Worm (Caenorhabditis elegans) whole organism, L2 larva: ENCODE measurements around the gene rpl-37.

Experiments used
- C34F6.9 ChIP-seq: fragments of 150-350 bp; optimal IDR thresholded peaks from 2 replicates; lab custom pipeline; 2014; ENCODE audit warnings: missing biosample characterization, missing genetic modification characterization
- F13H6.1 ChIP-seq: sonication (generic microtip); optimal IDR thresholded peaks from 2 replicates; lab custom pipeline; 2016; ENCODE audit warnings: missing genetic modification characterization, missing compliant biosample characterization
- R02D3.7 ChIP-seq: fragments of 150-350 bp; optimal IDR thresholded peaks from 2 replicates; lab custom pipeline; 2014; ENCODE audit warnings: missing biosample characterization, missing genetic modification characterization
- ZK546.5 ChIP-seq: sonication (generic microtip); optimal IDR thresholded peaks from 2 replicates; lab custom pipeline; 2017; ENCODE audit warnings: missing biosample characterization, missing genetic modification characterization
- alr-1 ChIP-seq: fragments of 150-350 bp; optimal IDR thresholded peaks from 2 replicates; lab custom pipeline; 2014; ENCODE audit warnings: missing biosample characterization, missing genetic modification characterization
- aly-2 ChIP-seq: fragments of 150-350 bp; optimal IDR thresholded peaks from 2 replicates; lab custom pipeline; 2014; ENCODE audit warnings: missing biosample characterization, missing genetic modification characterization
- ama-1 ChIP-seq: fragments of 150-350 bp; optimal IDR thresholded peaks from 2 replicates; lab custom pipeline; 2018; ENCODE audit warnings: inconsistent platforms
- ceh-82 ChIP-seq: fragments of 150-350 bp; optimal IDR thresholded peaks from 2 replicates; lab custom pipeline; 2014; ENCODE audit warnings: missing biosample characterization, missing genetic modification characterization
- crh-2 ChIP-seq: sonication (generic microtip); optimal IDR thresholded peaks from 2 replicates; lab custom pipeline; 2017; ENCODE audit warnings: missing biosample characterization, missing genetic modification characterization
- egl-27 ChIP-seq: sonication (generic microtip); optimal IDR thresholded peaks from 3 replicates; lab custom pipeline; 2017; ENCODE audit warnings: missing biosample characterization, missing genetic modification reagents, missing genetic modification characterization
- elt-3 ChIP-seq: sonication (generic microtip); optimal IDR thresholded peaks from 2 replicates; lab custom pipeline; 2017; ENCODE audit warnings: missing biosample characterization, missing genetic modification characterization
- fos-1 ChIP-seq: fragments of 150-350 bp; optimal IDR thresholded peaks from 2 replicates; lab custom pipeline; 2014; ENCODE audit warnings: missing biosample characterization, missing genetic modification characterization
- gmeb-1 ChIP-seq: fragments of 150-350 bp; optimal IDR thresholded peaks from 2 replicates; lab custom pipeline; 2014; ENCODE audit warnings: missing biosample characterization, missing genetic modification characterization
- lin-11 ChIP-seq: fragments of 150-350 bp; sonication (generic microtip); optimal IDR thresholded peaks from 2 replicates; lab custom pipeline; 2014; ENCODE audit warnings: missing biosample characterization, missing genetic modification characterization, inconsistent platforms, mixed read lengths
- lin-39 ChIP-seq: fragments of 150-350 bp; optimal IDR thresholded peaks from 2 replicates; lab custom pipeline; 2014; ENCODE audit warnings: missing biosample characterization, missing genetic modification reagents, missing genetic modification characterization
- lsy-2 ChIP-seq, 2 experiments: fragments of 150-350 bp in 1 of 2; sonication (generic microtip) in 1 of 2; optimal IDR thresholded peaks; 2 replicates each; lab custom pipeline; 2014 to 2017; ENCODE audit warnings: missing biosample characterization in 2 of 2, missing genetic modification characterization in 2 of 2
- mdl-1 ChIP-seq, 2 experiments: fragments of 150-350 bp in 1 of 2; sonication (generic microtip) in 1 of 2; optimal IDR thresholded peaks; 2 replicates each; lab custom pipeline; 2017; ENCODE audit warnings: missing biosample characterization in 2 of 2, missing genetic modification characterization in 2 of 2
- nhr-10 ChIP-seq: sonication (generic microtip); optimal IDR thresholded peaks from 2 replicates; lab custom pipeline; 2017; ENCODE audit warnings: missing biosample characterization, missing genetic modification characterization
- nhr-11 ChIP-seq: fragments of 150-350 bp; optimal IDR thresholded peaks from 2 replicates; lab custom pipeline; 2014; ENCODE audit warnings: missing biosample characterization, missing genetic modification characterization
- nhr-129 ChIP-seq: fragments of 150-350 bp; optimal IDR thresholded peaks from 2 replicates; lab custom pipeline; 2014; ENCODE audit warnings: missing biosample characterization, missing genetic modification characterization
- nhr-21 ChIP-seq: fragments of 150-350 bp; optimal IDR thresholded peaks from 2 replicates; lab custom pipeline; 2014; ENCODE audit warnings: missing biosample characterization, missing genetic modification characterization
- nhr-23 ChIP-seq: fragments of 150-350 bp; optimal IDR thresholded peaks from 2 replicates; lab custom pipeline; 2014; ENCODE audit warnings: missing biosample characterization, missing genetic modification reagents, missing genetic modification characterization
- nhr-237 ChIP-seq: fragments of 150-350 bp; optimal IDR thresholded peaks from 2 replicates; lab custom pipeline; 2014; ENCODE audit warnings: missing biosample characterization, missing genetic modification characterization
- nhr-25 ChIP-seq: fragments of 150-350 bp; sonication (generic microtip); optimal IDR thresholded peaks from 3 replicates; lab custom pipeline; 2014; ENCODE audit warnings: missing biosample characterization, missing genetic modification characterization
- nhr-6 ChIP-seq: fragments of 150-350 bp; optimal IDR thresholded peaks from 2 replicates; lab custom pipeline; 2014; ENCODE audit warnings: missing biosample characterization, missing genetic modification characterization
- peb-1 ChIP-seq: fragments of 150-350 bp; optimal IDR thresholded peaks from 2 replicates; lab custom pipeline; 2014; ENCODE audit warnings: missing biosample characterization, missing genetic modification characterization
- sma-3 ChIP-seq: sonication (generic microtip); optimal IDR thresholded peaks from 2 replicates; lab custom pipeline; 2016; ENCODE audit warnings: missing genetic modification reagents, missing genetic modification characterization, missing compliant biosample characterization
- snpc-4 ChIP-seq: fragments of 150-350 bp; optimal IDR thresholded peaks from 2 replicates; lab custom pipeline; 2014; ENCODE audit warnings: missing biosample characterization, missing genetic modification characterization
- unc-39 ChIP-seq: fragments of 150-350 bp; optimal IDR thresholded peaks from 2 replicates; lab custom pipeline; 2014; ENCODE audit warnings: missing biosample characterization, missing genetic modification characterization
- unc-55 ChIP-seq: fragments of 150-350 bp; sonication (generic microtip); optimal IDR thresholded peaks from 3 replicates; lab custom pipeline; 2014; ENCODE audit warnings: missing biosample characterization, missing genetic modification reagents, missing genetic modification characterization
- unc-62 ChIP-seq: fragments of 150-350 bp; optimal IDR thresholded peaks from 2 replicates; lab custom pipeline; 2014; ENCODE audit warnings: missing biosample characterization, missing genetic modification reagents, missing genetic modification characterization
- zag-1 ChIP-seq: fragments of 150-350 bp; optimal IDR thresholded peaks from 2 replicates; lab custom pipeline; 2014; ENCODE audit warnings: missing biosample characterization, missing genetic modification characterization
- ztf-1 ChIP-seq: fragments of 200-800 bp; sonication (Bioruptor generic); conservative IDR thresholded peaks from 2 replicates; pipeline ENCODE4 v1.3.6; 2022; ENCODE audit warnings: missing genetic modification characterization, missing compliant biosample characterization
- ztf-11 ChIP-seq: sonication (generic microtip); optimal IDR thresholded peaks from 2 replicates; lab custom pipeline; 2017; ENCODE audit warnings: missing biosample characterization, missing genetic modification characterization
- ztf-4 ChIP-seq: fragments of 150-350 bp; optimal IDR thresholded peaks from 2 replicates; lab custom pipeline; 2014; ENCODE audit warnings: missing biosample characterization, missing genetic modification characterization

Gene rpl-37

DNA sequence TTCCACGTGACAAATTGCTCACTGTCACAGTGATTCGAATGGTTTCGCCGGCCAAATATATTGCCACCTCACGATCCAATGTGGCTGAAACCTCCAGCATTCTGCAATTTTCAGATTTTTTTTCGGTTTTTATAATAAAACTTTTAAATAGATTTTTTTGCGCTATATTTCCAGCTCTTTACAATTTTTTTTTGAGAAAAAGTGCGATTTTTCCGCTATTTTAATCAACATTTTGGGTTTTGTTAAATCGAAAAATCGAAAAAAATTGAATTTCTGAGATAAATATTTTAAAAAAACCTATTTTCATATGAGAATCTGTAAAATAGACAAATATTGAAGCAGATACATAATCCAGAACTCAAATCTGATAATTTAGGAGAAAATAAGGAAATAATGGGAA, 29.5 kb upstream of the rpl-37 start, which contains the start of gene M01F1.9:
TSS of gene M01F1.9 (minus strand) at position 101 of the 400 bp plus-strand sequence.
- no peak for TF ChIP-seq ceh-82
- TF ChIP-seq R02D3.7 = no peak
- TF ChIP-seq nhr-23 (tag; lab: Kevin White, UChicago) = no peak
- no peak for TF ChIP-seq ztf-1 (GFP tag; lab: Robert Waterston, UW)
- no peak for TF ChIP-seq C34F6.9 (tag; lab: Kevin White, UChicago)
- TF ChIP-seq mdl-1 (tag; optimal IDR thresholded peaks at IDR 0.05; lab: Kevin White, UChicago) = no peak
- no peak for TF ChIP-seq peb-1 (tag; lab: Kevin White, UChicago)
- TF ChIP-seq gmeb-1 (tag; lab: Kevin White, UChicago) = no peak
- TF ChIP-seq crh-2 (tag; lab: Kevin White, UChicago) = no peak
- TF ChIP-seq, all 48 proteins: peak for 0

DNA sequence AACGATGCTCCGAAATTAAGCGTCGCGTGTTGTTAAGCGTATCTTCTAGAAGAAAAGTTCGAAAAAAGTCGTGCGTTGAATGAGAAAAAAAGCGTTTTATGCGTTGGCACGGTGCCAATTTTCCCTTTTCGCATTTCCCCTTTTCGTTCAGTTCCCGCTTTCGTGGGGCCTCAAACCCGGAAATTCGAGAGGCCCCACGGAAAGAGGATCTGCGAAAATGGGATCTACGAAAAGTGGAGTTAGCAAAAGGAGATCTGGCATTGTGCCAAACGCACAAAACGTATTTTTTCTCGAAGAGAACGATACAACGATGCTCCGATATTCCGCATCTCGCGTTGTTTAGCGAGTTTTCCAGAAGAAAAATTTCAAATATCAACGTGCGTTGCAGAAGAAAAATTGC, 28.6 kb upstream of the rpl-37 start:
- TF ChIP-seq unc-55 (GFP tag; lab: Kevin White, UChicago) (peak; percentile 57), nhr-237 (tag; lab: Kevin White, UChicago) (no peak), nhr-10 (tag; lab: Kevin White, UChicago) (no peak), F13H6.1 (tag; lab: Kevin White, UChicago) (peak; percentile 16), ama-1 (lab: Kevin White, UChicago) (no peak), lin-39 (tag; lab: Kevin White, UChicago) (no peak), nhr-129 (tag; lab: Kevin White, UChicago) (no peak), sma-3 (GFP tag; lab: Kevin White, UChicago) (peak; percentile 5), lsy-2 (tag; optimal IDR thresholded peaks at IDR 0.05; lab: Kevin White, UChicago) (no peak)

DNA sequence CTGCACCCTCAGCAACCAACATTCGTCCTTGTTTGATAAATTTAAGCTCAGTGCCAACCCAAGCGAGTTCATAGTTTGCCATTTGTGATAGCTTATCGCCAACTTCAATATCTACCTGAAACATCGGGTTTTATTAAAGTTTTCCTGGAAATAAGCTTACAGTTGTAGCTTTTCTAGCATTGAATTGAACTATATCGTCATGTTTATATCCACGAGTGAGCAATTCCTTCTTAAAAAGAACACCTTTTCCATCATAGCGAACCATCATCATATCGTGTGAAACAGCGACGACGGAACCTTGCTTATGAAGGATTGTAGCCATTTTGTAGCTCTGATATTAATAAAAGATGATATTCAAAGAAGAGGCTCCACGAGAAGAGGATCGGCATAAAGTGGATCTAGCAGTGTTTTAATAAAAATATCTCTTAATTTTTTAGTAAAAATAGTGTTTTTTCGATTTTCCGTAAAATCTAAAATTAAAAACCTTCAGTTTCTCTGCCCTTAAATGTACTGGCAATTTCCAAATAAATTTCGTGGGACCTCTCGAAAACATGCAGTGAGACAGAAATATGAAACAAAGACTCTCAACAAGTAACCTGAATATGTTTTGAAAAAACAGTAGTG, 26.1 kb upstream of the rpl-37 start, which contains the start of gene M01F1.8:
TSS of gene M01F1.8 (minus strand) at position 335 of the 624 bp plus-strand sequence.
- no peak for TF ChIP-seq lsy-2 (tag; optimal IDR thresholded peaks at IDR 0.05; lab: Kevin White, UChicago)
- no peak for TF ChIP-seq fos-1 (tag; lab: Kevin White, UChicago)
- TF ChIP-seq lin-11 (tag; lab: Kevin White, UChicago) = no peak
- TF ChIP-seq C34F6.9 (tag; lab: Kevin White, UChicago) = no peak
- TF ChIP-seq nhr-6 (tag; lab: Kevin White, UChicago) = no peak
- no peak for TF ChIP-seq elt-3 (tag; lab: Kevin White, UChicago)
- no peak for TF ChIP-seq lin-39 (tag; lab: Kevin White, UChicago)
- no peak for TF ChIP-seq aly-2 (tag; lab: Kevin White, UChicago)
- no peak for TF ChIP-seq egl-27 (tag; lab: Kevin White, UChicago)
- TF ChIP-seq alr-1 = no peak
- TF ChIP-seq unc-39 (tag; lab: Kevin White, UChicago) = no peak
- TF ChIP-seq peb-1 (tag; lab: Kevin White, UChicago) = no peak
- no peak for TF ChIP-seq ztf-4 (tag; lab: Kevin White, UChicago)
- no peak for TF ChIP-seq crh-2 (tag; lab: Kevin White, UChicago)
- no peak for TF ChIP-seq zag-1 (tag; lab: Kevin White, UChicago)
- no peak for TF ChIP-seq nhr-21 (tag; lab: Kevin White, UChicago)
- TF ChIP-seq, all 48 proteins: peak for 0

- TF ChIP-seq unc-39 (tag; lab: Kevin White, UChicago) = no peak
- TF ChIP-seq aly-2 (tag; lab: Kevin White, UChicago) = no peak
- TF ChIP-seq lin-11 (tag; lab: Kevin White, UChicago) = no peak
- no peak for TF ChIP-seq ZK546.5
- no peak for TF ChIP-seq zag-1 (tag; lab: Kevin White, UChicago)
- TF ChIP-seq unc-62 = no peak
- TF ChIP-seq nhr-11 (tag; lab: Kevin White, UChicago) = no peak
- no peak for TF ChIP-seq fos-1 (tag; lab: Kevin White, UChicago)
- TF ChIP-seq gmeb-1 (tag; lab: Kevin White, UChicago) = no peak
- no peak for TF ChIP-seq snpc-4 (tag; lab: Kevin White, UChicago)
Observed at ce11 chrIII:3503286-3503685, 25.2 kb upstream of the rpl-37 start, which contains the start of gene rpl-16. Gene rpl-16 (minus strand): TSS chrIII:3503604.

DNA sequence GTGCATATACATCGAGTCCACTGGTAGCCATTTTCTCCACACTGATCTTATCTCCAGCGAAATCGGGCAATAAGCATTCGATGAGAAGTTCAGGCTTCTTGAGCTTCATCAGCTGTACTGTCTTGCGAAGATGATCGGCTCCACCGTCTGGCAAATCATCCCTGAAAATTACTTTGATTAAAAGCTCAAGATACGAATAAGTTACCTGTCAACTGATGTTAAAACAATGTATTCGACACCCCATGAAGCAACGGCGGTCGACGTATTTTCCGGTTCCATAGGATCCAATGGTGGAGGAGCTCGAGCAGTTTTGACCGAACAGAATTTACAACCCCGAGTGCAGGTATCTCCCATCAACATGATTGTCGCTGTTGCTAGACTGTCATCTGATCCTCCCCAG, 24.2 kb upstream of the rpl-37 start:
- no peak for TF ChIP-seq nhr-23 (tag; lab: Kevin White, UChicago)
- TF ChIP-seq nhr-237 (tag; lab: Kevin White, UChicago) = no peak
- TF ChIP-seq nhr-25 (tag; lab: Kevin White, UChicago) = no peak
- TF ChIP-seq F13H6.1 (tag; lab: Kevin White, UChicago) = no peak
- no peak for TF ChIP-seq unc-62
- no peak for TF ChIP-seq alr-1
- no peak for TF ChIP-seq elt-3 (tag; lab: Kevin White, UChicago)
- no peak for TF ChIP-seq ceh-82
- no peak for TF ChIP-seq snpc-4 (tag; lab: Kevin White, UChicago)
- no peak for TF ChIP-seq ztf-11
- TF ChIP-seq R02D3.7 = no peak
- no peak for TF ChIP-seq lin-11 (tag; lab: Kevin White, UChicago)
- no peak for TF ChIP-seq nhr-11 (tag; lab: Kevin White, UChicago)
- TF ChIP-seq crh-2 (tag; lab: Kevin White, UChicago) = no peak
- TF ChIP-seq ama-1 (lab: Kevin White, UChicago) = no peak
- TF ChIP-seq ztf-4 (tag; lab: Kevin White, UChicago) = no peak
